Worm (Caenorhabditis elegans): ENCODE results near the gene K02A2.5.

Gene K02A2.5

ce11 chrII:7398712-7399111 is 13.1 kb downstream of the K02A2.5 start, which contains the start of gene C07D10.1:
Gene C07D10.1 (plus strand): TSS chrII:7399012.
- TF ChIP-seq vab-15 (tag; optimal IDR thresholded peaks at IDR 0.05) (no peak), sox-4 (tag; optimal IDR thresholded peaks at IDR 0.05) (no peak), C34B4.2 (tag; optimal IDR thresholded peaks at IDR 0.05) (no peak), dsc-1 (tag; optimal IDR thresholded peaks at IDR 0.05) (no peak), nhr-11 (tag; optimal IDR thresholded peaks at IDR 0.05) (no peak), pax-3 (tag; optimal IDR thresholded peaks at IDR 0.05) (no peak), nhr-71 (tag; optimal IDR thresholded peaks at IDR 0.05) (no peak), Y116A8C.19 (tag; optimal IDR thresholded peaks at IDR 0.05; ENCODE audit: borderline replicate concordance) (no peak), nhr-90 (tag; optimal IDR thresholded peaks at IDR 0.05; ENCODE audit: poor library complexity) (no peak), nhr-84 (tag; optimal IDR thresholded peaks at IDR 0.05) (no peak), sup-37 (GFP tag; optimal IDR thresholded peaks at IDR 0.05) (no peak), aha-1 (tag; optimal IDR thresholded peaks at IDR 0.05) (no peak), fos-1 (tag; optimal IDR thresholded peaks at IDR 0.05) (no peak), lin-14 (GFP tag; optimal IDR thresholded peaks at IDR 0.05) (no peak), aly-2 (tag; optimal IDR thresholded peaks at IDR 0.05) (no peak)

- TF ChIP-seq grh-1 (GFP tag; IDR thresholded peaks at IDR 0.05): no peak
- peak; percentile 29 to 52 for TF ChIP-seq efl-1 (optimal IDR thresholded peaks at IDR 0.05)
- TF ChIP-seq efl-1 (GFP tag; optimal IDR thresholded peaks at IDR 0.05 in 1 of 2): peak; percentile 55 to 96
- peak; percentile 63 for TF ChIP-seq nhr-85 (tag)
- no peak for TF ChIP-seq unc-30 (tag; optimal IDR thresholded peaks at IDR 0.05)
- peak; percentile 43 for TF ChIP-seq rnt-1 (tag; optimal IDR thresholded peaks at IDR 0.05)
- peak in 2 of 3 experiments; percentile 40 to 49 for TF ChIP-seq dpl-1 (GFP tag; optimal IDR thresholded peaks at IDR 0.05)
- no peak for TF ChIP-seq nhr-19 (GFP tag; conservative IDR thresholded peaks at IDR 0.05)
- no peak for TF ChIP-seq fkh-10 (GFP tag; optimal IDR thresholded peaks at IDR 0.05)
- peak; percentile 0 for TF ChIP-seq blmp-1 (tag; optimal IDR thresholded peaks at IDR 0.05)
- no peak for TF ChIP-seq zag-1 (tag; optimal IDR thresholded peaks at IDR 0.05)
- TF ChIP-seq nhr-237 (tag; optimal IDR thresholded peaks at IDR 0.05): no peak
- no peak for TF ChIP-seq aha-1 (tag; optimal IDR thresholded peaks at IDR 0.05)
- TF ChIP-seq nhr-90 (tag; optimal IDR thresholded peaks at IDR 0.05; ENCODE audit: poor library complexity): peak; percentile 8
- no peak for TF ChIP-seq lsy-2 (tag; optimal IDR thresholded peaks at IDR 0.05)
- no peak for TF ChIP-seq nhr-28 (tag; optimal IDR thresholded peaks at IDR 0.05)
- TF ChIP-seq lin-35 (GFP tag; optimal IDR thresholded peaks at IDR 0.05): peak in 1 of 2 experiments; percentile 60
- TF ChIP-seq snu-23 (GFP tag; optimal IDR thresholded peaks at IDR 0.05): no peak
- no peak for TF ChIP-seq nhr-20 (tag; optimal IDR thresholded peaks at IDR 0.05)
- TF ChIP-seq pqm-1 (tag; optimal IDR thresholded peaks at IDR 0.05): no peak
Observed at ce11 chrII:7397273-7397840, 14.5 kb downstream of the K02A2.5 start.

ce11 chrII:7396081-7396480 is 15.7 kb downstream of the K02A2.5 start:
- TF ChIP-seq sptf-1 (tag; optimal IDR thresholded peaks at IDR 0.05) (no peak), jun-1 (tag; optimal IDR thresholded peaks at IDR 0.05) (no peak), pax-3 (tag; optimal IDR thresholded peaks at IDR 0.05) (no peak), skn-1 (tag; optimal IDR thresholded peaks at IDR 0.05) (no peak), fkh-4 (tag; optimal IDR thresholded peaks at IDR 0.05; ENCODE audit: borderline replicate concordance) (no peak), ces-1 (GFP tag; optimal IDR thresholded peaks at IDR 0.05) (no peak), elt-2 (tag; optimal IDR thresholded peaks at IDR 0.05) (no peak)

ce11 chrII:7394690-7395054 is 17.2 kb downstream of the K02A2.5 start, which contains the start of gene bath-44:
Gene bath-44 (plus strand): TSS chrII:7394955.
- TF ChIP-seq efl-1 (optimal IDR thresholded peaks at IDR 0.05) (no peak), efl-1 (GFP tag; optimal IDR thresholded peaks at IDR 0.05 in 1 of 2) (peak in 1 of 2 experiments; percentile 62), lin-39 (tag; optimal IDR thresholded peaks at IDR 0.05) (no peak)

Measured in whole organism, L1 larva.